Worm (Caenorhabditis elegans) whole organism, L1 larva: ENCODE results near the gene F54B11.4.
A peak's percentile ranks its signal among the peaks of the same experiment; 100 is the strongest.

Experiments
- C16A3.4 ChIP-seq: fragments of 150-350 bp; optimal IDR thresholded peaks from 2 replicates; lab custom pipeline; 2014; ENCODE audit warnings: missing biosample characterization, missing genetic modification characterization
- Y116A8C.19 ChIP-seq: sonication (generic microtip); optimal IDR thresholded peaks from 2 replicates; lab custom pipeline; 2016; ENCODE audit warnings: missing compliant biosample characterization, missing genetic modification characterization, borderline replicate concordance
- ama-1 ChIP-seq: fragments of 150-350 bp; optimal IDR thresholded peaks from 2 replicates; lab custom pipeline; 2014
- blmp-1 ChIP-seq: fragments of 150-350 bp; optimal IDR thresholded peaks from 2 replicates; lab custom pipeline; 2014; ENCODE audit warnings: missing biosample characterization, missing genetic modification characterization
- ceh-63 ChIP-seq: fragments of 200-800 bp; sonication (Bioruptor generic); optimal IDR thresholded peaks from 2 replicates; lab custom pipeline; 2018; ENCODE audit warnings: mild to moderate bottlenecking, missing genetic modification characterization, missing compliant biosample characterization
- ceh-88 ChIP-seq: fragments of 200-800 bp; sonication (Bioruptor generic); IDR thresholded peaks from 2 replicates; pipeline ENCODE4 v1.3.6; 2022; ENCODE audit warnings: missing genetic modification characterization, missing compliant biosample characterization
- ces-1 ChIP-seq: fragments of 150-350 bp; optimal IDR thresholded peaks from 2 replicates; lab custom pipeline; 2014; ENCODE audit warnings: missing biosample characterization, missing genetic modification reagents, missing genetic modification characterization
- dsc-1 ChIP-seq: sonication (generic microtip); optimal IDR thresholded peaks from 2 replicates; lab custom pipeline; 2016; ENCODE audit warnings: mild to moderate bottlenecking, missing genetic modification characterization, missing compliant biosample characterization
- efl-1 ChIP-seq, 4 experiments: fragments of 150-350 bp; optimal IDR thresholded peaks in 3 of 4; peaks in 1 of 4; 1 replicate in 1 of 4; 2 replicates in 3 of 4; lab custom pipeline; 2014; ENCODE audit warnings: missing biosample characterization in 2 of 4, missing genetic modification characterization in 2 of 4, missing genetic modification reagents in 2 of 4
- egl-13 ChIP-seq: sonication (generic microtip); optimal IDR thresholded peaks from 2 replicates; lab custom pipeline; 2016; ENCODE audit warnings: missing genotype, missing genetic modification reagents, missing genetic modification characterization, missing compliant biosample characterization
- fkh-10 ChIP-seq: sonication (generic microtip); optimal IDR thresholded peaks from 2 replicates; lab custom pipeline; 2017; ENCODE audit warnings: missing biosample characterization, missing genetic modification reagents, missing genetic modification characterization
- fkh-4 ChIP-seq: sonication (generic microtip); optimal IDR thresholded peaks from 2 replicates; lab custom pipeline; 2016; ENCODE audit warnings: missing compliant biosample characterization, missing genetic modification characterization, borderline replicate concordance
- fos-1 ChIP-seq: fragments of 150-350 bp; optimal IDR thresholded peaks from 2 replicates; lab custom pipeline; 2014; ENCODE audit warnings: missing biosample characterization, missing genetic modification characterization
- hpl-2 ChIP-seq: fragments of 150-350 bp; optimal IDR thresholded peaks from 2 replicates; lab custom pipeline; 2014; ENCODE audit warnings: missing biosample characterization, missing genetic modification reagents, missing genetic modification characterization
- jun-1 ChIP-seq: fragments of 150-350 bp; optimal IDR thresholded peaks from 2 replicates; lab custom pipeline; 2014; ENCODE audit warnings: missing biosample characterization, missing genetic modification reagents, missing genetic modification characterization
- lin-14 ChIP-seq: fragments of 200-800 bp; sonication (Bioruptor generic); optimal IDR thresholded peaks from 2 replicates; lab custom pipeline; 2018; ENCODE audit warnings: mild to moderate bottlenecking, missing genetic modification characterization, moderate library complexity, missing compliant biosample characterization
- lin-35 ChIP-seq, 2 experiments: fragments of 150-350 bp; optimal IDR thresholded peaks; 2 replicates each; lab custom pipeline; 2014; ENCODE audit warnings: missing biosample characterization in 2 of 2, missing genetic modification characterization in 2 of 2, missing genetic modification reagents in 2 of 2
- lsy-2 ChIP-seq, 2 experiments: fragments of 150-350 bp; optimal IDR thresholded peaks; 2 replicates each; lab custom pipeline; 2014; ENCODE audit warnings: missing biosample characterization in 2 of 2, missing genetic modification characterization in 2 of 2
- mdl-1 ChIP-seq, 2 experiments: fragments of 150-350 bp; optimal IDR thresholded peaks; 2 replicates each; lab custom pipeline; 2014 to 2017; ENCODE audit warnings: missing biosample characterization in 2 of 2, missing genetic modification characterization in 2 of 2, inconsistent platforms in 1 of 2
- mep-1 ChIP-seq: fragments of 150-350 bp; optimal IDR thresholded peaks from 2 replicates; lab custom pipeline; 2014; ENCODE audit warnings: missing biosample characterization, missing genetic modification characterization
- nhr-19 ChIP-seq: fragments of 200-800 bp; sonication (Bioruptor generic); conservative IDR thresholded peaks from 2 replicates; pipeline ENCODE4 v1.3.6; 2022; ENCODE audit warnings: missing genetic modification characterization, missing compliant biosample characterization
- nhr-20 ChIP-seq: sonication (generic microtip); optimal IDR thresholded peaks from 2 replicates; lab custom pipeline; 2016; ENCODE audit warnings: mild to moderate bottlenecking, missing genetic modification characterization, missing compliant biosample characterization
- nhr-237 ChIP-seq: fragments of 150-350 bp; optimal IDR thresholded peaks from 2 replicates; lab custom pipeline; 2014; ENCODE audit warnings: missing biosample characterization, missing genetic modification characterization
- nhr-47 ChIP-seq: sonication (generic microtip); optimal IDR thresholded peaks from 2 replicates; lab custom pipeline; 2016; ENCODE audit warnings: mild to moderate bottlenecking, missing genetic modification characterization, moderate library complexity, missing compliant biosample characterization
- nhr-71 ChIP-seq: sonication (generic microtip); optimal IDR thresholded peaks from 2 replicates; lab custom pipeline; 2016; ENCODE audit warnings: mild to moderate bottlenecking, missing genetic modification characterization, moderate library complexity, missing compliant biosample characterization
- nhr-77 ChIP-seq: fragments of 150-350 bp; optimal IDR thresholded peaks from 2 replicates; lab custom pipeline; 2014; ENCODE audit warnings: missing biosample characterization, missing genetic modification characterization
- nhr-84 ChIP-seq: sonication (generic microtip); optimal IDR thresholded peaks from 2 replicates; lab custom pipeline; 2017; ENCODE audit warnings: missing biosample characterization, missing genetic modification characterization
- nhr-90 ChIP-seq: sonication (generic microtip); optimal IDR thresholded peaks from 2 replicates; lab custom pipeline; 2016; ENCODE audit warnings: mild to moderate bottlenecking, missing genetic modification characterization, missing compliant biosample characterization; ENCODE audit not compliant: poor library complexity
- pax-3 ChIP-seq: fragments of 200-800 bp; sonication (Bioruptor generic); optimal IDR thresholded peaks from 2 replicates; lab custom pipeline; 2018; ENCODE audit warnings: mild to moderate bottlenecking, missing genetic modification characterization, moderate library complexity, missing compliant biosample characterization
- pqm-1 ChIP-seq: sonication (generic microtip); optimal IDR thresholded peaks from 3 replicates; lab custom pipeline; 2017; ENCODE audit warnings: missing biosample characterization, missing genetic modification characterization
- rnt-1 ChIP-seq: sonication (generic microtip); optimal IDR thresholded peaks from 2 replicates; lab custom pipeline; 2016; ENCODE audit warnings: mild to moderate bottlenecking, missing genetic modification characterization, moderate library complexity, missing compliant biosample characterization
- skn-1 ChIP-seq: fragments of 150-350 bp; optimal IDR thresholded peaks from 2 replicates; lab custom pipeline; 2014; ENCODE audit warnings: missing biosample characterization, missing genetic modification characterization
- snpc-4 ChIP-seq: fragments of 150-350 bp; optimal IDR thresholded peaks from 2 replicates; lab custom pipeline; 2014; ENCODE audit warnings: missing biosample characterization, missing genetic modification characterization
- snu-23 ChIP-seq: sonication (generic microtip); optimal IDR thresholded peaks from 2 replicates; lab custom pipeline; 2016; ENCODE audit warnings: missing genetic modification characterization, missing compliant biosample characterization
- sptf-1 ChIP-seq: fragments of 150-350 bp; optimal IDR thresholded peaks from 2 replicates; lab custom pipeline; 2014; ENCODE audit warnings: missing biosample characterization, missing genetic modification characterization
- swsn-7 ChIP-seq: sonication (generic microtip); optimal IDR thresholded peaks from 2 replicates; lab custom pipeline; 2016; ENCODE audit warnings: missing genetic modification characterization, missing compliant biosample characterization
- tlp-1 ChIP-seq: fragments of 150-350 bp; optimal IDR thresholded peaks from 2 replicates; lab custom pipeline; 2014; ENCODE audit warnings: missing biosample characterization, missing genetic modification characterization
- unc-98 ChIP-seq: fragments of 200-800 bp; sonication (Bioruptor generic); IDR thresholded peaks from 2 replicates; pipeline ENCODE4 v1.3.6; 2022; ENCODE audit warnings: missing genetic modification characterization, missing compliant biosample characterization
- vab-15 ChIP-seq: sonication (generic microtip); optimal IDR thresholded peaks from 2 replicates; lab custom pipeline; 2017; ENCODE audit warnings: missing genotype, mild to moderate bottlenecking, missing genetic modification characterization, missing compliant biosample characterization
- ztf-11 ChIP-seq, 2 experiments: sonication (generic microtip); optimal IDR thresholded peaks; 2 replicates each; lab custom pipeline; 2016 to 2017; ENCODE audit warnings: missing genetic modification characterization in 2 of 2, missing biosample characterization in 1 of 2, missing compliant biosample characterization in 1 of 2

F54B11.4 gene

ce11 chrX:13603826-13604225, 11.4 kb downstream of the F54B11.4 start, which contains the start of gene F54B11.8:
Gene F54B11.8 (minus strand): TSS chrX:13603926.
- no peak for TF ChIP-seq egl-13 (tag; lab: Kevin White, UChicago)
- TF ChIP-seq fos-1 (tag; lab: Kevin White, UChicago) = no peak
- TF ChIP-seq jun-1 (tag; lab: Kevin White, UChicago) = no peak
- no peak for TF ChIP-seq sptf-1 (tag; lab: Kevin White, UChicago)
- TF ChIP-seq nhr-20 (tag; lab: Kevin White, UChicago) = no peak
- TF ChIP-seq ama-1 (lab: Kevin White, UChicago) = no peak
- no peak for TF ChIP-seq snu-23 (GFP tag; lab: Kevin White, UChicago)
- no peak for TF ChIP-seq nhr-90 (tag; lab: Kevin White, UChicago)
- no peak for TF ChIP-seq ceh-88 (GFP tag; lab: Robert Waterston, UW)
- TF ChIP-seq nhr-84 (tag; lab: Kevin White, UChicago) = no peak
- TF ChIP-seq ceh-63 (GFP tag; lab: Kevin White, UChicago) = no peak
- TF ChIP-seq pax-3 = no peak
- TF ChIP-seq nhr-47 (tag; lab: Kevin White, UChicago) = no peak
- TF ChIP-seq ces-1 = no peak
- TF ChIP-seq blmp-1 = no peak

- TF ChIP-seq swsn-7 (tag; lab: Kevin White, UChicago) (no peak), mdl-1 (tag; optimal IDR thresholded peaks at IDR 0.05; lab: Kevin White, UChicago) (peak in 1 of 2 experiments; percentile 8), nhr-77 (tag; lab: Kevin White, UChicago) (no peak), pqm-1 (tag; lab: Kevin White, UChicago) (no peak), fos-1 (tag; lab: Kevin White, UChicago) (no peak), skn-1 (tag; lab: Kevin White, UChicago) (no peak), nhr-84 (tag; lab: Kevin White, UChicago) (no peak), lin-14 (GFP tag; lab: Kevin White, UChicago) (peak; percentile 60), efl-1 (optimal IDR thresholded peaks at IDR 0.05; lab: Kevin White, UChicago) (peak in 1 of 2 experiments; percentile 4), efl-1 (GFP tag; optimal IDR thresholded peaks at IDR 0.05 in 1 of 2; lab: Kevin White, UChicago) (no peak), nhr-71 (tag; lab: Kevin White, UChicago) (peak; percentile 59), sptf-1 (tag; lab: Kevin White, UChicago) (no peak), nhr-20 (tag; lab: Kevin White, UChicago) (peak; percentile 18), nhr-19 (peak; percentile 57), ztf-11 (tag; optimal IDR thresholded peaks at IDR 0.05; lab: Kevin White, UChicago) (no peak), lin-35 (GFP tag; optimal IDR thresholded peaks at IDR 0.05; lab: Kevin White, UChicago) (no peak), C16A3.4 (peak; percentile 26), mep-1 (peak; percentile 19), unc-98 (0 out of 2 replicates have a peak, but pooled peaks have one; percentile 35), rnt-1 (peak; percentile 82), lsy-2 (tag; optimal IDR thresholded peaks at IDR 0.05; lab: Kevin White, UChicago) (peak in 1 of 2 experiments; percentile 35), snu-23 (GFP tag; lab: Kevin White, UChicago) (peak; percentile 35), dsc-1 (peak; percentile 69), nhr-47 (tag; lab: Kevin White, UChicago) (peak; percentile 13), fkh-4 (tag; lab: Kevin White, UChicago) (no peak)
These were observed 12.6 kb downstream of the F54B11.4 start, which contains the start of gene F54B11.9 for ce11 chrX:13604946-13605617. Gene F54B11.9 (plus strand): TSS chrX:13605567.

ce11 chrX:13605854-13606253, 13.4 kb downstream of the F54B11.4 start:
- TF ChIP-seq snpc-4 (peak; percentile 73), efl-1 (optimal IDR thresholded peaks at IDR 0.05; lab: Kevin White, UChicago) (no peak), efl-1 (GFP tag; optimal IDR thresholded peaks at IDR 0.05 in 1 of 2; lab: Kevin White, UChicago) (peak in 1 of 2 experiments; percentile 21), rnt-1 (peak; percentile 6), egl-13 (tag; lab: Kevin White, UChicago) (no peak)

- TF ChIP-seq pqm-1 (tag; lab: Kevin White, UChicago) = no peak
- TF ChIP-seq Y116A8C.19 (tag; lab: Kevin White, UChicago) = no peak
- TF ChIP-seq snu-23 (GFP tag; lab: Kevin White, UChicago) = no peak
- TF ChIP-seq hpl-2 = no peak
- TF ChIP-seq tlp-1 (tag; lab: Kevin White, UChicago) = no peak
- no peak for TF ChIP-seq fos-1 (tag; lab: Kevin White, UChicago)
- no peak for TF ChIP-seq vab-15 (tag; lab: Kevin White, UChicago)
- TF ChIP-seq lin-14 (GFP tag; lab: Kevin White, UChicago) = peak; percentile 11
- no peak for TF ChIP-seq nhr-237 (tag; lab: Kevin White, UChicago)
- TF ChIP-seq fkh-10 (GFP tag; lab: Kevin White, UChicago) = peak; percentile 53
- no peak for TF ChIP-seq blmp-1
- TF ChIP-seq nhr-77 (tag; lab: Kevin White, UChicago) = no peak
These were observed 17.6 kb downstream of the F54B11.4 start for ce11 chrX:13610040-13610439.
